Fruit fly (Drosophila melanogaster) whole organism, prepupa: ENCODE results near the gene CG10959.

ENCODE experiments used
- CG10669 ChIP-seq: fragments of 200-800 bp; sonication (Bioruptor generic); optimal IDR thresholded peaks from 3 replicates; lab custom pipeline; 2018; ENCODE audit warnings: missing biosample characterization, mild to moderate bottlenecking, missing genetic modification characterization, moderate library complexity
- CG11294 ChIP-seq: fragments of 200-800 bp; sonication (Bioruptor generic); IDR thresholded peaks from 2 replicates; pipeline ENCODE4 v1.3.6; 2022; ENCODE audit warnings: missing biosample characterization, missing genetic modification characterization
- CG11902 ChIP-seq: fragments of 200-800 bp; sonication (Bioruptor generic); optimal IDR thresholded peaks from 3 replicates; lab custom pipeline; 2016; ENCODE audit warnings: missing biosample characterization, missing genetic modification characterization
- CG15336 ChIP-seq: fragments of 200-800 bp; sonication (Bioruptor generic); IDR thresholded peaks from 2 replicates; pipeline ENCODE4 v1.3.6; 2022; ENCODE audit warnings: missing biosample characterization, missing genetic modification characterization
- CG1621 ChIP-seq: fragments of 200-800 bp; sonication (Bioruptor generic); optimal IDR thresholded peaks from 3 replicates; lab custom pipeline; 2018; ENCODE audit warnings: missing biosample characterization, mild to moderate bottlenecking, missing genetic modification characterization
- CG16779 ChIP-seq: fragments of 200-800 bp; sonication (Bioruptor generic); optimal IDR thresholded peaks from 3 replicates; lab custom pipeline; 2017; ENCODE audit warnings: missing biosample characterization, mild to moderate bottlenecking, missing genetic modification characterization
- CG3032 ChIP-seq: fragments of 200-800 bp; optimal IDR thresholded peaks from 2 replicates; lab custom pipeline; 2019; ENCODE audit warnings: missing biosample characterization, mild to moderate bottlenecking, missing genetic modification characterization, moderate library complexity
- CG31627 ChIP-seq: fragments of 200-800 bp; sonication (Bioruptor generic); optimal IDR thresholded peaks from 3 replicates; lab custom pipeline; 2016; ENCODE audit warnings: missing biosample characterization, missing genetic modification characterization
- CG32006 ChIP-seq: fragments of 200-800 bp; sonication (Bioruptor generic); optimal IDR thresholded peaks from 3 replicates; lab custom pipeline; 2017; ENCODE audit warnings: missing biosample characterization, mild to moderate bottlenecking, missing genetic modification characterization
- CG34406 ChIP-seq: fragments of 200-800 bp; sonication (Bioruptor generic); optimal IDR thresholded peaks from 3 replicates; lab custom pipeline; 2016; ENCODE audit warnings: missing biosample characterization, missing genetic modification characterization
- CG3919 ChIP-seq: fragments of 200-800 bp; sonication (Bioruptor generic); optimal IDR thresholded peaks from 3 replicates; lab custom pipeline; 2016; ENCODE audit warnings: missing biosample characterization, missing genetic modification characterization
- CG4318 ChIP-seq: fragments of 200-800 bp; sonication (Bioruptor generic); optimal IDR thresholded peaks from 3 replicates; lab custom pipeline; 2017; ENCODE audit warnings: missing biosample characterization, mild to moderate bottlenecking, missing genetic modification characterization
- CG6163 ChIP-seq: fragments of 200-800 bp; sonication (Bioruptor generic); IDR thresholded peaks from 3 replicates; pipeline ENCODE4 v1.3.6; 2022; ENCODE audit warnings: missing biosample characterization, missing genetic modification characterization
- CG6276 ChIP-seq: fragments of 200-800 bp; sonication (Bioruptor generic); optimal IDR thresholded peaks from 2 replicates; lab custom pipeline; 2017; ENCODE audit warnings: missing biosample characterization, mild to moderate bottlenecking, missing genetic modification characterization
- CG6792 ChIP-seq: fragments of 200-800 bp; sonication (Bioruptor generic); optimal IDR thresholded peaks from 3 replicates; lab custom pipeline; 2016; ENCODE audit warnings: missing biosample characterization, missing genetic modification characterization
- CG7368 ChIP-seq: fragments of 200-800 bp; sonication (Bioruptor generic); optimal IDR thresholded peaks from 3 replicates; lab custom pipeline; 2016; ENCODE audit warnings: missing biosample characterization, missing genetic modification characterization
- CG8119 ChIP-seq: fragments of 200-800 bp; sonication (Bioruptor generic); IDR thresholded peaks from 3 replicates; pipeline ENCODE4 v1.3.6; 2022; ENCODE audit warnings: missing biosample characterization, missing genetic modification characterization
- CG8319 ChIP-seq: fragments of 200-800 bp; sonication (Bioruptor generic); optimal IDR thresholded peaks from 3 replicates; lab custom pipeline; 2016; ENCODE audit warnings: missing biosample characterization, missing genetic modification characterization
- CG8632 ChIP-seq: fragments of 200-800 bp; sonication (Bioruptor generic); optimal IDR thresholded peaks from 3 replicates; lab custom pipeline; 2016; ENCODE audit warnings: missing biosample characterization, missing genetic modification characterization
- CG9139 ChIP-seq: fragments of 200-800 bp; sonication (Bioruptor generic); optimal IDR thresholded peaks from 3 replicates; lab custom pipeline; 2017; ENCODE audit warnings: missing biosample characterization, mild to moderate bottlenecking, missing genetic modification characterization
- Eip75B ChIP-seq: fragments of 200-800 bp; sonication (Bioruptor generic); optimal IDR thresholded peaks from 3 replicates; lab custom pipeline; 2016; ENCODE audit warnings: missing biosample characterization, missing genetic modification characterization
- Eip93F ChIP-seq: fragments of 200-800 bp; sonication (Bioruptor generic); optimal IDR thresholded peaks from 2 replicates; lab custom pipeline; 2016; ENCODE audit warnings: missing biosample characterization, mild to moderate bottlenecking, missing genetic modification characterization
- Ets21C ChIP-seq: fragments of 200-800 bp; sonication (Bioruptor generic); optimal IDR thresholded peaks from 3 replicates; lab custom pipeline; 2016; ENCODE audit warnings: missing biosample characterization, missing genetic modification characterization
- Ets96B ChIP-seq: fragments of 200-800 bp; optimal IDR thresholded peaks from 2 replicates; lab custom pipeline; 2019; ENCODE audit warnings: missing biosample characterization, mild to moderate bottlenecking, missing genetic modification characterization, moderate library complexity
- Gug ChIP-seq: fragments of 200-800 bp; sonication (Bioruptor generic); IDR thresholded peaks from 2 replicates; pipeline ENCODE4 v1.3.6; 2022; ENCODE audit warnings: missing biosample characterization, missing genetic modification characterization
- Hr38 ChIP-seq: sonication (Bioruptor generic); optimal IDR thresholded peaks from 2 replicates; lab custom pipeline; 2016; ENCODE audit warnings: missing biosample characterization, missing genetic modification characterization
- Hr4 ChIP-seq: fragments of 200-800 bp; sonication (Bioruptor generic); optimal IDR thresholded peaks from 3 replicates; lab custom pipeline; 2016; ENCODE audit warnings: missing biosample characterization, missing genetic modification characterization
- Met ChIP-seq: fragments of 200-800 bp; sonication (Bioruptor generic); optimal IDR thresholded peaks from 3 replicates; lab custom pipeline; 2016; ENCODE audit warnings: missing biosample characterization, missing genetic modification characterization
- OdsH ChIP-seq: fragments of 200-800 bp; sonication (Bioruptor generic); optimal IDR thresholded peaks from 3 replicates; lab custom pipeline; 2016; ENCODE audit warnings: missing biosample characterization, missing genetic modification characterization
- Sox102F ChIP-seq: fragments of 200-800 bp; sonication (Bioruptor generic); optimal IDR thresholded peaks from 2 replicates; lab custom pipeline; 2016; ENCODE audit warnings: missing biosample characterization, mild to moderate bottlenecking, missing genetic modification characterization
- Sox14 ChIP-seq: fragments of 200-800 bp; sonication (Bioruptor generic); optimal IDR thresholded peaks from 3 replicates; lab custom pipeline; 2016; ENCODE audit warnings: missing biosample characterization, missing genetic modification characterization
- Sox15 ChIP-seq: fragments of 200-800 bp; sonication (Bioruptor generic); optimal IDR thresholded peaks from 3 replicates; lab custom pipeline; 2016; ENCODE audit warnings: missing biosample characterization, missing genetic modification characterization
- achi ChIP-seq: fragments of 200-800 bp; sonication (Bioruptor generic); optimal IDR thresholded peaks from 3 replicates; lab custom pipeline; 2016; ENCODE audit warnings: missing biosample characterization, missing genetic modification characterization
- cyc ChIP-seq: fragments of 200-800 bp; sonication (Bioruptor generic); optimal IDR thresholded peaks from 3 replicates; lab custom pipeline; 2016; ENCODE audit warnings: missing biosample characterization, missing genetic modification characterization
- dac ChIP-seq: fragments of 200-800 bp; sonication (Bioruptor generic); optimal IDR thresholded peaks from 2 replicates; lab custom pipeline; 2017; ENCODE audit warnings: missing biosample characterization, mild to moderate bottlenecking, missing genetic modification characterization
- dsx ChIP-seq: fragments of 200-800 bp; optimal IDR thresholded peaks from 3 replicates; lab custom pipeline; 2019; ENCODE audit warnings: missing biosample characterization, mild to moderate bottlenecking, missing genetic modification characterization, moderate library complexity; ENCODE audit not compliant: poor library complexity, severe bottlenecking
- esn ChIP-seq: fragments of 200-800 bp; sonication (Bioruptor generic); optimal IDR thresholded peaks from 2 replicates; lab custom pipeline; 2016; ENCODE audit warnings: missing biosample characterization, mild to moderate bottlenecking, missing genetic modification characterization, moderate library complexity
- fd85E ChIP-seq: fragments of 200-800 bp; sonication (Bioruptor generic); optimal IDR thresholded peaks from 3 replicates; lab custom pipeline; 2016; ENCODE audit warnings: missing biosample characterization, missing genetic modification characterization
- fkh ChIP-seq: fragments of 200-800 bp; sonication (Bioruptor generic); optimal IDR thresholded peaks from 3 replicates; lab custom pipeline; 2017; ENCODE audit warnings: missing biosample characterization, mild to moderate bottlenecking, missing genetic modification characterization, moderate library complexity
- lz ChIP-seq: fragments of 200-800 bp; sonication (Bioruptor generic); optimal IDR thresholded peaks from 3 replicates; lab custom pipeline; 2016; ENCODE audit warnings: missing biosample characterization, missing genetic modification characterization
- pdm3 ChIP-seq: fragments of 200-800 bp; sonication (Bioruptor generic); optimal IDR thresholded peaks from 3 replicates; lab custom pipeline; 2016; ENCODE audit warnings: missing biosample characterization, missing genetic modification characterization
- salr ChIP-seq, 2 experiments: fragments of 200-800 bp; sonication (Bioruptor generic); optimal IDR thresholded peaks; 3 replicates each; lab custom pipeline; 2016 to 2018; ENCODE audit warnings: missing biosample characterization in 2 of 2, missing genetic modification characterization in 2 of 2, mild to moderate bottlenecking in 1 of 2
- spab ChIP-seq: fragments of 200-800 bp; sonication (Bioruptor generic); optimal IDR thresholded peaks from 2 replicates; lab custom pipeline; 2017; ENCODE audit warnings: missing biosample characterization, mild to moderate bottlenecking, missing genetic modification characterization, missing genetic modification reagents
- ss ChIP-seq, 2 experiments: fragments of 200-800 bp; sonication (Bioruptor generic); optimal IDR thresholded peaks; 2 replicates in 1 of 2; 3 replicates in 1 of 2; lab custom pipeline; 2017 to 2018; ENCODE audit warnings: mild to moderate bottlenecking in 2 of 2, missing biosample characterization in 2 of 2, missing genetic modification characterization in 2 of 2, moderate library complexity in 1 of 2
- topi ChIP-seq: fragments of 200-800 bp; sonication (Bioruptor generic); optimal IDR thresholded peaks from 3 replicates; lab custom pipeline; 2016; ENCODE audit warnings: missing biosample characterization, missing genetic modification characterization
- vri ChIP-seq: fragments of 200-800 bp; sonication (Bioruptor generic); optimal IDR thresholded peaks from 3 replicates; lab custom pipeline; 2016; ENCODE audit warnings: missing biosample characterization, mild to moderate bottlenecking, missing genetic modification characterization

CG10959 gene

DNA sequence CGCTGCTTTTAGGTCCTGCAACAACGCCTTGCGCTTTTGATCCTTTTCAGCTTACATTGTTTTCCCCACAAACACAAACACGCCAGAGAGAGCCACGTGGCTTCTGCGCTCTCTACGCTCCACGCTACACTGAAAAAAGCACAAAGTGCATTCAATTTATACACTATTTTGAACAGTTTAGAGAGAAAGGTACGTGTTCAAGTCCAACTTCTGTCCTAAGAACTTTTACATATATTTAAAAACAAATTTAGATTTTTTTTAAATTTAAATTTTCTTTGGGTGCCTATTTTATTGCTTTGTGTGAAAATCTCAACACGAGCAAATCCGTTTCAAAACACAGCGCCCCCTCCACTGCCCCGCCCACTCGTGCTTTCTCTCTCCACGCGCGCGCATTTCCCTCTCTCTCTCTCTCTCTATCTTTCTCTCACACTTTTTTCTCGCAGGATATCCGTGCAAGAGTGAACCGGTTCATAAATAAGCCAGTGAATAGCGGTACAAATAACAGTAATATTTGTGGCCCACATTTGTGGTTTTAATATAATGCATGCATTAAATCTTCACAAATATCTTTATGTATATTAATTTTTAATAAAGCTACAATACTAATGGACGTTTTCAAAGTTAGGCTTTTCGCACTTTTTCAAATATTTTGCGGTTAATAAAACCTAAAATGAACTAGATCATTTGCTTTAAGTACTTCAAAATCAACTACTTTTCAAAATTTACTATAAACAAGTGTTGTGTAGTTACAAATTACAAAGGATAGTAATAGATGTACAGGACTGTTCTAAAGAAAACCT lies 48.4 kb upstream of the CG10959 start (continued):
- TF ChIP-seq esn (GFP tag; lab: Kevin White, UChicago) (peak; percentile 83), achi (peak; percentile 79), Sox102F (GFP tag; lab: Kevin White, UChicago) (peak; percentile 72), CG6276 (peak; percentile 78), CG8119 (peak; percentile 90), Hr38 (GFP tag; lab: Kevin White, UChicago) (no peak), fd85E (peak; percentile 2), CG9139 (GFP tag; lab: Kevin White, UChicago) (peak; percentile 64), fkh (GFP tag; lab: Kevin White, UChicago) (peak; percentile 4), CG32006 (GFP tag; lab: Kevin White, UChicago) (peak; percentile 87), CG34406 (GFP tag; lab: Kevin White, UChicago) (peak; percentile 77), Eip75B (GFP tag; lab: Kevin White, UChicago) (peak; percentile 76), pdm3 (peak; percentile 79), CG11294 (peak; percentile 78)

DNA sequence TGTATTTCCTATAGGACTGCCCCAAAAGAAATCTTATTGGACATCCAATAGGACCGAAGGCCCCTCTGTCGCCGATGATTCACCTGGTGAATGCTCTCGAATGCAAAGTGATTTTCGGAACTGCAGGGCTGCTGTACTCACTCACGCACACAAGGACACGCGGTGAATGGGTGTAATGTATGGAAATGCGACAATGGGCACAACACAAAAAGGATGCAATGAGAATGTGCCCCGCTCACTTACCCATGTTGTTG lies 47.8 kb upstream of the CG10959 start:
- TF ChIP-seq CG10669 (no peak), CG16779 (tag; lab: Kevin White, UChicago) (no peak), dsx (no peak), Hr4 (GFP tag; lab: Kevin White, UChicago) (no peak), OdsH (no peak), Sox14 (GFP tag; lab: Kevin White, UChicago) (no peak), CG34406 (GFP tag; lab: Kevin White, UChicago) (no peak), vri (no peak)
- TF ChIP-seq, all 60 proteins: peak for 0

DNA sequence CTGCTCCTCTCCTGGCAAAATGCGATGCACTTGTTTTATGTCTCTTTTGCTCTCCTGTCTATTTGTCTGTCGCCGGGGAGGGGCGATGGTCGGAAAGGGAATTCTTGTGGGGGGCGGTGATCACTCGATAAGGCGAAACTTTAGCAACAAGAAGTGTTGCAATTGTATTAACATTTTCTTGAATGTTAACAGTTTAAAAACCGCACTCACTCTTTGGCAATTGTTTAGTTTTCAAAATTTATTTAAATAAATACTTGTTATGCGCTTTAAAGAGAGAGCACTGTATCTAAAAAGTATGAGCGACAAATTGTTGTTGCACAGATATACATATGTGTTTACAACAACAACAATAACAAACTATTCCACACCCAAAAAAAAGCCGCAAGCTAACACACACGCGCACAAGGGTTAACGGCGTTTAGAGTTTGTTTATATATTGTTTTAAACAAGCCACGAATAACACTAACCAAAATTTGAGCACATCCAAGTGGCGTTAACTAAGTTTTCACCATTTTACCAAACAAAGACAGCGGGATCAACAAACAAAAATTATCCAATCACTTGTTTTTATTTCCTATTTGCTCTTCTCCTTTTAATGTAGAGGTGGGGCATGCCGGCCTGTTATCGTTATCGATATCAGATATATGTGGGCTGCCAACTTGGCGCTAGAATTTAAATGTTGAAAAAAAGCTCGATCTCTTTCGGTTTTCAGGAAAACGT lies 46.9 kb upstream of the CG10959 start, which contains the start of gene CG2258:
CG2258 (minus strand) TSS at position 617 of the 720 bp plus-strand sequence.
- TF ChIP-seq Ets21C (GFP tag; lab: Kevin White, UChicago) (peak; percentile 43), dsx (peak; percentile 92), CG15336 (GFP tag; lab: Robert Waterston, UW) (peak; percentile 97), topi (GFP tag; lab: Kevin White, UChicago) (peak; percentile 83), CG6792 (peak; percentile 87), CG9139 (GFP tag; lab: Kevin White, UChicago) (peak; percentile 75), CG7368 (GFP tag; lab: Kevin White, UChicago) (peak; percentile 75), CG8632 (peak; percentile 80), CG3032 (peak; percentile 87), cyc (GFP tag; lab: Kevin White, UChicago) (peak; percentile 75), Met (GFP tag; lab: Kevin White, UChicago) (peak; percentile 82), CG34406 (GFP tag; lab: Kevin White, UChicago) (peak; percentile 80), Eip75B (GFP tag; lab: Kevin White, UChicago) (peak; percentile 60), salr (GFP tag; optimal IDR thresholded peaks at IDR 0.05; lab: Kevin White, UChicago) (peak; percentile 82 to 88), OdsH (peak; percentile 94), CG31627 (GFP tag; lab: Kevin White, UChicago) (peak; percentile 78), CG11902 (GFP tag; lab: Kevin White, UChicago) (peak; percentile 69), CG3919 (GFP tag; lab: Kevin White, UChicago) (peak; percentile 92), Gug (peak; percentile 95), CG6163 (GFP tag; lab: Robert Waterston, UW) (peak; percentile 95), CG16779 (tag; lab: Kevin White, UChicago) (peak; percentile 57), Hr38 (GFP tag; lab: Kevin White, UChicago) (peak; percentile 71), spab (peak; percentile 84), CG4318 (GFP tag; lab: Kevin White, UChicago) (peak; percentile 84), Ets96B (tag; lab: Kevin White, UChicago) (peak; percentile 90), CG1621 (tag; lab: Kevin White, UChicago) (peak; percentile 89), lz (GFP tag; lab: Kevin White, UChicago) (peak; percentile 74), dac (GFP tag; lab: Kevin White, UChicago) (peak; percentile 86), CG32006 (GFP tag; lab: Kevin White, UChicago) (peak; percentile 94), ss (GFP tag; optimal IDR thresholded peaks at IDR 0.05; lab: Kevin White, UChicago) (peak; percentile 86 to 93), Eip93F (no peak), CG8319 (GFP tag; lab: Kevin White, UChicago) (peak; percentile 64), Sox15 (GFP tag; lab: Kevin White, UChicago) (peak; percentile 74)
